Fruit fly (Drosophila melanogaster) S2 (cell line): ENCODE measurements around the gene CG10064.

Source experiments
- CG8478 ChIP-seq: fragments of >200 bp; optimal IDR thresholded peaks from 2 replicates; lab custom pipeline; 2018
- CTCF ChIP-seq, 2 experiments: fragments of >200 bp; optimal IDR thresholded peaks; 2 replicates each; lab custom pipeline; 2018

DNA sequence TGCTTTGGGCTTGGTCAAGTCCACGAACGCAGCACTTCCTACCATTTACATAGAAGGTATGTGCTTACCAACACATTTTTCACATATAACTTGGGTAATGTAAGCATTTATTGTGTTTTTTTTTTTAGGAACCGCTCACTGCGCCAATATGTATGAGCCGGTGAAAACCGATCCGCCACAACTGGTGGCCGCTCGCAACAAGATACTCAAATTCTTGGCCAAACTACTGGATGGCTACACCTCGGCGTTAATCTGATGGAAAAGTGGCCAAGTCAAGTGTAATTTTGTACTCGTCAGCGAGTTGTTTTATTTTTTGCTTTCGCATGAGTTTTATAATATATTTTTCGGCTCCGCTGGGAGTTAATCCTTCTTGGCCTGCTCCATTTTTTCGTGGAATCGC lies 3.6 kb upstream of the CG10064 start:
- TF ChIP-seq CG8478 (lab: Kevin White, UChicago): no peak
- no peak for TF ChIP-seq CTCF (optimal IDR thresholded peaks at IDR 0.05; lab: Kevin White, UChicago)
